Worm (Caenorhabditis elegans) whole organism, L1 larva: ENCODE measurements around the gene Y108G3AL.2.

Experiments
- lin-35 ChIP-seq, 2 experiments: fragments of 150-350 bp; optimal IDR thresholded peaks; 2 replicates each; lab custom pipeline; 2014; ENCODE audit warnings: missing biosample characterization in 2 of 2, missing genetic modification characterization in 2 of 2, missing genetic modification reagents in 2 of 2
- nhr-76 ChIP-seq: sonication (generic microtip); optimal IDR thresholded peaks from 2 replicates; lab custom pipeline; 2017; ENCODE audit warnings: missing biosample characterization, missing genetic modification characterization
- snpc-4 ChIP-seq: fragments of 150-350 bp; optimal IDR thresholded peaks from 2 replicates; lab custom pipeline; 2014; ENCODE audit warnings: missing biosample characterization, missing genetic modification characterization

DNA sequence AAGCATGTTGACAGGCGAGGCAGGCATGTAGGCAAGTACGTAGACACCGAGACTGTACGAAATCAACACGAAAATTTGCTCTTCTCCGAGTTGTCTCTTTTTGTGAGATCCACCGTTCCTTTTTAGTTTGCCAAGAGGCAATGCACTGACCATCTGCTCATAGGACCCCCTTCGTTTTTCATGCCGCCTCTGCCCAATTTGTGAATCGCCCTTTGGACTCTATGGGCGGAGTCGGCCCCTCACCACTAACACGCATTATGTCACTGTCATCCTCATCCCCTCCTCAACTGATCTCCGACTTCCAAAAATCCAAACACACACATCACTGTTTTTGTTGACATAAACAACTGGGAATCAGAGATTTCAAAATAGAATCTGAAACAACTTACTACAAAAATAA lies 12.9 kb upstream of the Y108G3AL.2 start:
- TF ChIP-seq snpc-4 (no peak), nhr-76 (tag; lab: Kevin White, UChicago) (no peak), lin-35 (GFP tag; optimal IDR thresholded peaks at IDR 0.05; lab: Kevin White, UChicago) (no peak)
